Worm (Caenorhabditis elegans) whole organism, mixed stage, embryonic: ENCODE results near the gene madf-8.

Experiments
- M03D4.4 ChIP-seq: sonication (generic microtip); optimal IDR thresholded peaks from 2 replicates; lab custom pipeline; 2017; ENCODE audit warnings: mild to moderate bottlenecking, missing genetic modification characterization, missing compliant biosample characterization
- bed-3 ChIP-seq: fragments of 200-800 bp; sonication (Bioruptor generic); optimal IDR thresholded peaks from 3 replicates; lab custom pipeline; 2018; ENCODE audit warnings: mild to moderate bottlenecking, missing genetic modification characterization, moderate library complexity, missing compliant biosample characterization
- ceh-39 ChIP-seq: fragments of 150-350 bp; optimal IDR thresholded peaks from 2 replicates; lab custom pipeline; 2014; ENCODE audit warnings: missing biosample characterization, missing genetic modification characterization
- ceh-43 ChIP-seq: fragments of 200-800 bp; sonication (Bioruptor generic); optimal IDR thresholded peaks from 2 replicates; lab custom pipeline; 2018; ENCODE audit warnings: mild to moderate bottlenecking, missing genetic modification characterization, moderate library complexity, missing compliant biosample characterization
- ces-1 ChIP-seq: fragments of 150-350 bp; optimal IDR thresholded peaks from 2 replicates; lab custom pipeline; 2014; ENCODE audit warnings: missing biosample characterization, missing genetic modification reagents, missing genetic modification characterization
- drap-1 ChIP-seq: fragments of 200-800 bp; sonication (Bioruptor generic); optimal IDR thresholded peaks from 3 replicates; lab custom pipeline; 2018; ENCODE audit warnings: mild to moderate bottlenecking, missing genetic modification characterization, missing compliant biosample characterization
- elt-1 ChIP-seq: sonication (generic microtip); optimal IDR thresholded peaks from 2 replicates; lab custom pipeline; 2017; ENCODE audit warnings: missing genetic modification characterization, mild to moderate bottlenecking, missing compliant biosample characterization, antibody characterized with exemption, moderate library complexity, borderline replicate concordance; ENCODE audit not compliant: insufficient read depth
- elt-3 ChIP-seq: fragments of 150-350 bp; optimal IDR thresholded peaks from 2 replicates; lab custom pipeline; 2014; ENCODE audit warnings: missing biosample characterization, missing genetic modification characterization
- flh-1 ChIP-seq: fragments of 200-800 bp; sonication (Bioruptor generic); optimal IDR thresholded peaks from 2 replicates; lab custom pipeline; 2018; ENCODE audit warnings: mild to moderate bottlenecking, missing genetic modification characterization, moderate library complexity, missing compliant biosample characterization
- ham-2 ChIP-seq: fragments of 200-800 bp; sonication (Bioruptor generic); optimal IDR thresholded peaks from 2 replicates; lab custom pipeline; 2018; ENCODE audit warnings: mild to moderate bottlenecking, missing genetic modification characterization, missing compliant biosample characterization
- hlh-1 ChIP-seq: fragments of 150-350 bp; optimal IDR thresholded peaks from 2 replicates; lab custom pipeline; 2014; ENCODE audit warnings: missing biosample characterization, missing genetic modification reagents, missing genetic modification characterization
- lin-13 ChIP-seq: fragments of 150-350 bp; optimal IDR thresholded peaks from 2 replicates; lab custom pipeline; 2014; ENCODE audit warnings: missing biosample characterization, missing genetic modification characterization
- lin-32 ChIP-seq: fragments of 200-800 bp; sonication (Bioruptor generic); optimal IDR thresholded peaks from 2 replicates; lab custom pipeline; 2018; ENCODE audit warnings: mild to moderate bottlenecking, missing genetic modification characterization, missing compliant biosample characterization
- mab-5 ChIP-seq: fragments of 150-350 bp; optimal IDR thresholded peaks from 2 replicates; lab custom pipeline; 2014; ENCODE audit warnings: missing biosample characterization, missing genetic modification characterization
- mep-1 ChIP-seq: fragments of 150-350 bp; optimal IDR thresholded peaks from 2 replicates; lab custom pipeline; 2017; ENCODE audit warnings: missing biosample characterization, missing genetic modification reagents, missing genetic modification characterization, inconsistent platforms
- mls-2 ChIP-seq: sonication (generic microtip); optimal IDR thresholded peaks from 2 replicates; lab custom pipeline; 2016; ENCODE audit warnings: mild to moderate bottlenecking, missing genetic modification characterization, moderate library complexity, missing compliant biosample characterization
- nhr-12 ChIP-seq: fragments of 150-350 bp; optimal IDR thresholded peaks from 2 replicates; lab custom pipeline; 2014; ENCODE audit warnings: missing biosample characterization, missing genetic modification characterization
- nhr-2 ChIP-seq: fragments of 150-350 bp; optimal IDR thresholded peaks from 2 replicates; lab custom pipeline; 2014; ENCODE audit warnings: missing biosample characterization, missing genetic modification characterization
- nhr-237 ChIP-seq: fragments of 150-350 bp; optimal IDR thresholded peaks from 2 replicates; lab custom pipeline; 2014; ENCODE audit warnings: missing biosample characterization, missing genetic modification characterization
- nhr-28 ChIP-seq: fragments of 150-350 bp; optimal IDR thresholded peaks from 2 replicates; lab custom pipeline; 2014; ENCODE audit warnings: missing biosample characterization, missing genetic modification characterization
- nhr-76 ChIP-seq: sonication (generic microtip); optimal IDR thresholded peaks from 2 replicates; lab custom pipeline; 2017; ENCODE audit warnings: missing biosample characterization, missing genetic modification characterization
- pha-4 ChIP-seq: fragments of 150-350 bp; optimal IDR thresholded peaks from 2 replicates; lab custom pipeline; 2018; ENCODE audit warnings: missing biosample characterization, missing genetic modification reagents, missing genetic modification characterization
- sem-2 ChIP-seq: fragments of 200-800 bp; sonication (Bioruptor generic); optimal IDR thresholded peaks from 2 replicates; lab custom pipeline; 2018; ENCODE audit warnings: mild to moderate bottlenecking, missing genetic modification characterization, missing compliant biosample characterization
- snpc-4 ChIP-seq: fragments of 150-350 bp; optimal IDR thresholded peaks from 2 replicates; lab custom pipeline; 2014; ENCODE audit warnings: missing biosample characterization, missing genetic modification characterization
- sptf-1 ChIP-seq: sonication (generic microtip); optimal IDR thresholded peaks from 2 replicates; lab custom pipeline; 2017; ENCODE audit warnings: mild to moderate bottlenecking, missing genetic modification characterization, moderate library complexity, missing compliant biosample characterization
- unc-39 ChIP-seq: fragments of 150-350 bp; optimal IDR thresholded peaks from 2 replicates; lab custom pipeline; 2014; ENCODE audit warnings: missing biosample characterization, missing genetic modification characterization
- unc-62 ChIP-seq: fragments of 150-350 bp; optimal IDR thresholded peaks from 2 replicates; lab custom pipeline; 2014; ENCODE audit warnings: missing biosample characterization, missing genetic modification reagents, missing genetic modification characterization
- zip-8 ChIP-seq: fragments of 150-350 bp; optimal IDR thresholded peaks from 2 replicates; lab custom pipeline; 2014; ENCODE audit warnings: missing biosample characterization, missing genetic modification characterization
- ztf-11 ChIP-seq: fragments of 150-350 bp; optimal IDR thresholded peaks from 2 replicates; lab custom pipeline; 2014; ENCODE audit warnings: missing biosample characterization, missing genetic modification characterization

Gene madf-8

ce11 chrIII:3652427-3652826 is 1.8 kb upstream of the madf-8 start:
- TF ChIP-seq hlh-1 (tag; lab: Kevin White, UChicago) (no peak), unc-39 (tag; lab: Kevin White, UChicago) (no peak), nhr-2 (tag; lab: Kevin White, UChicago) (no peak), nhr-237 (tag; lab: Kevin White, UChicago) (no peak), bed-3 (GFP tag; lab: Kevin White, UChicago) (no peak), M03D4.4 (tag; lab: Kevin White, UChicago) (no peak), mep-1 (no peak), sem-2 (no peak), snpc-4 (no peak), ceh-39 (tag; lab: Kevin White, UChicago) (no peak), unc-62 (GFP tag; lab: Kevin White, UChicago) (no peak), nhr-12 (tag; lab: Kevin White, UChicago) (no peak), flh-1 (no peak)

ce11 chrIII:3650266-3650665 is 366 bp downstream of the madf-8 start:
- TF ChIP-seq lin-32: no peak
- TF ChIP-seq drap-1: no peak
- no peak for TF ChIP-seq sptf-1 (tag; lab: Kevin White, UChicago)
- TF ChIP-seq ztf-11 (tag; lab: Kevin White, UChicago): no peak
- no peak for TF ChIP-seq nhr-76 (tag; lab: Kevin White, UChicago)

ce11 chrIII:3649305-3649704 is 1.3 kb downstream of the madf-8 start:
- TF ChIP-seq drap-1 (no peak), nhr-2 (tag; lab: Kevin White, UChicago) (no peak), nhr-28 (tag; lab: Kevin White, UChicago) (no peak), zip-8 (tag; lab: Kevin White, UChicago) (no peak), nhr-76 (tag; lab: Kevin White, UChicago) (no peak), pha-4 (tag; lab: Kevin White, UChicago) (no peak), hlh-1 (tag; lab: Kevin White, UChicago) (no peak), mab-5 (tag; lab: Kevin White, UChicago) (no peak), ces-1 (GFP tag; lab: Kevin White, UChicago) (no peak), unc-39 (tag; lab: Kevin White, UChicago) (no peak)

DNA sequence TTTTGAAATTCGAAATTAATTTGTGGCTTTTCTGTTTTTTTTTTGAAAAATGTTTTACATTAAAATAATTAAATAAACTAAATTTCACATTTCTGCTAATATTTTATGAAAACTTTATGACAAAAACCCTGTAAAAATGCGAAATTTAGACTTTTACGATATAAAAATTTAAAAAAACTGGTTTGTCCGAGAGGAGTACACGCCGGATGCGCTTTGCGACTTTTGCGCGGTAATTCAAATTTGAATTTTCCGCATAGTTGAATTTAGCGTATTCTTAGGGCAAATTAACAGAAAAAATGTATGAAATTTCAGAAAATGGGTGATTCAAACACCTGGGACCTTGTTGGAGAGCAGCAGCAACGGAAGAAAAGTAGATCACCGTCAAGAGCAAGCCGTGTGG is 6.6 kb downstream of the madf-8 start, which contains the start of gene unc-93:
Gene unc-93 (plus strand): TSS at position 301 of the 400 bp plus-strand sequence.
- TF ChIP-seq nhr-2 (tag; lab: Kevin White, UChicago) (no peak), mls-2 (tag; lab: Kevin White, UChicago) (no peak), pha-4 (tag; lab: Kevin White, UChicago) (no peak), unc-62 (GFP tag; lab: Kevin White, UChicago) (no peak), unc-39 (tag; lab: Kevin White, UChicago) (no peak), elt-1 (tag; lab: Kevin White, UChicago) (no peak), ces-1 (GFP tag; lab: Kevin White, UChicago) (no peak), ham-2 (GFP tag; lab: Kevin White, UChicago) (no peak), elt-3 (tag; lab: Kevin White, UChicago) (no peak), nhr-76 (tag; lab: Kevin White, UChicago) (no peak), mep-1 (no peak), hlh-1 (tag; lab: Kevin White, UChicago) (no peak), lin-13 (tag; lab: Kevin White, UChicago) (no peak)

DNA sequence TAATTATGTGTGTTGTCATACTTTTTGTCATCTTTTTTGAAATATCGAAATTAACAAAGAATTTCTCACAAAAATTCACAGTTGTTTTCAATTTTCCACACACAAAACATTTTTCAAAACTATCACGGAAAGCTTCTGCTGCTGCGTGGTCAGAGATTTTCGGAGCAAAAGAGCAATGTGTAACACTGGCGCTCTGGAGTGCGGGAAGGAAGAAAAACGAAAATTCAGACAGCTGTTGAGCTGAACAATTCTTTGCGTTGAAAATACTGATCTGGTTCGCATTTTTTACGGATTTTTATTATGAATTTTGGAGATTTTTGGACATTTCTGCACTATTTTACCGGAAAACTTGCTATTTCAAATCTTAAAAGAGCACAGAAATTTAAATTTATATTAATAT is 7.0 kb downstream of the madf-8 start:
- TF ChIP-seq pha-4 (tag; lab: Kevin White, UChicago): no peak
- TF ChIP-seq hlh-1 (tag; lab: Kevin White, UChicago): peak; percentile 90
- no peak for TF ChIP-seq ceh-43 (GFP tag; lab: Kevin White, UChicago)

ce11 chrIII:3637251-3637989 is 13.2 kb downstream of the madf-8 start:
- TF ChIP-seq mls-2 (tag; lab: Kevin White, UChicago) (no peak), nhr-237 (tag; lab: Kevin White, UChicago) (peak; percentile 7)
